Worm (Caenorhabditis elegans): Measurements from ENCODE around the gene K09H11.6.

Gene K09H11.6

ce11 chrV:5746237-5746636 is 10.3 kb upstream of the K09H11.6 start:
- TF ChIP-seq ztf-25 (GFP tag; IDR thresholded peaks at IDR 0.05) (no peak), unc-62 (GFP tag; optimal IDR thresholded peaks at IDR 0.05) (no peak), aptf-3 (GFP tag; IDR thresholded peaks at IDR 0.05) (no peak)

ce11 chrV:5741237-5741636 is 5.3 kb upstream of the K09H11.6 start:
- TF ChIP-seq let-607 (tag; optimal IDR thresholded peaks at IDR 0.05) (no peak), F55B11.4 (tag; optimal IDR thresholded peaks at IDR 0.05; ENCODE audit: borderline replicate concordance, insufficient read depth) (no peak), B0035.1 (tag; optimal IDR thresholded peaks at IDR 0.05) (no peak), cebp-1 (GFP tag; IDR thresholded peaks at IDR 0.05) (no peak), cebp-1 (tag; optimal IDR thresholded peaks at IDR 0.05) (no peak), F52B5.7 (tag; optimal IDR thresholded peaks at IDR 0.05) (no peak), ceh-40 (GFP tag; IDR thresholded peaks at IDR 0.05) (no peak), lin-26 (GFP tag; IDR thresholded peaks at IDR 0.05) (no peak), nhr-120 (GFP tag; IDR thresholded peaks at IDR 0.05) (no peak), sea-2 (GFP tag; IDR thresholded peaks at IDR 0.05) (no peak), nfya-1 (tag; optimal IDR thresholded peaks at IDR 0.05; ENCODE audit: borderline replicate concordance, insufficient read depth) (no peak), ccch-3 (GFP tag; optimal IDR thresholded peaks at IDR 0.05) (no peak), let-526 (GFP tag; IDR thresholded peaks at IDR 0.05) (no peak), nhr-80 (tag; optimal IDR thresholded peaks at IDR 0.05) (no peak), snpc-4 (GFP tag; optimal IDR thresholded peaks at IDR 0.05) (no peak), snpc-4 (tag; optimal IDR thresholded peaks at IDR 0.05) (no peak), ceh-91 (GFP tag; IDR thresholded peaks at IDR 0.05) (no peak)

ce11 chrV:5739438-5739837 is 3.5 kb upstream of the K09H11.6 start:
- no peak for TF ChIP-seq F57A8.1 (GFP tag; optimal IDR thresholded peaks at IDR 0.05)

- TF ChIP-seq ceh-79 (tag; optimal IDR thresholded peaks at IDR 0.05) (no peak), tbx-9 (tag; optimal IDR thresholded peaks at IDR 0.05; ENCODE audit: borderline replicate concordance) (no peak), ets-4 (GFP tag; optimal IDR thresholded peaks at IDR 0.05) (no peak), B0019.2 (GFP tag; conservative IDR thresholded peaks at IDR 0.05) (no peak), zim-3 (tag; optimal IDR thresholded peaks at IDR 0.05) (no peak), rcor-1 (GFP tag; IDR thresholded peaks at IDR 0.05) (no peak), B0336.3 (GFP tag; IDR thresholded peaks at IDR 0.05) (no peak)
Measured at ce11 chrV:5730783-5731182, 5.2 kb downstream of the K09H11.6 start, which contains the start of gene K09H11.15. K09H11.15 (minus strand) TSS chrV:5730883.

ce11 chrV:5726463-5726862 is 9.5 kb downstream of the K09H11.6 start, which contains the start of gene K09H11.4:
K09H11.4 (minus strand) TSS chrV:5726563.
- no peak for TF ChIP-seq nhr-90 (tag; optimal IDR thresholded peaks at IDR 0.05)
- TF ChIP-seq repo-1 (tag; optimal IDR thresholded peaks at IDR 0.05): no peak
- no peak for TF ChIP-seq cebp-2 (GFP tag; IDR thresholded peaks at IDR 0.05)
- TF ChIP-seq pbrm-1 (GFP tag; IDR thresholded peaks at IDR 0.05): no peak
- no peak for TF ChIP-seq bed-1 (GFP tag; IDR thresholded peaks at IDR 0.05)
- no peak for TF ChIP-seq hmg-20 (GFP tag; IDR thresholded peaks at IDR 0.05)
- TF ChIP-seq efl-1 (GFP tag; optimal IDR thresholded peaks at IDR 0.05): no peak
- TF ChIP-seq mes-4 (tag; optimal IDR thresholded peaks at IDR 0.05): no peak
- no peak for TF ChIP-seq nhr-27 (tag; optimal IDR thresholded peaks at IDR 0.05)
- TF ChIP-seq nfya-2 (GFP tag; IDR thresholded peaks at IDR 0.05): no peak
